Worm (Caenorhabditis elegans) whole organism, young adult: ENCODE measurements around the gene set-19.

Source experiments
- B0261.1 ChIP-seq: sonication (generic microtip); optimal IDR thresholded peaks from 2 replicates; lab custom pipeline; 2016; ENCODE audit warnings: mild to moderate bottlenecking, missing genetic modification characterization, moderate library complexity, missing compliant biosample characterization
- F49E8.2 ChIP-seq: sonication (generic microtip); optimal IDR thresholded peaks from 3 replicates; lab custom pipeline; 2017; ENCODE audit warnings: missing genetic modification characterization, mild to moderate bottlenecking, missing compliant biosample characterization, antibody characterized with exemption, moderate library complexity; ENCODE audit not compliant: insufficient read depth
- F57A8.1 ChIP-seq: fragments of 200-800 bp; sonication (Bioruptor generic); optimal IDR thresholded peaks from 2 replicates; lab custom pipeline; 2018; ENCODE audit warnings: mild to moderate bottlenecking, missing genetic modification characterization, moderate library complexity, missing compliant biosample characterization
- F57C9.4 ChIP-seq: sonication (generic microtip); optimal IDR thresholded peaks from 2 replicates; lab custom pipeline; 2017; ENCODE audit warnings: mild to moderate bottlenecking, missing genetic modification characterization, missing compliant biosample characterization
- Y53F4B.3 ChIP-seq: fragments of 200-800 bp; sonication (Bioruptor generic); IDR thresholded peaks from 2 replicates; pipeline ENCODE4 v1.3.6; 2022; ENCODE audit warnings: missing genetic modification reagents, missing genetic modification characterization, missing compliant biosample characterization
- Y56A3A.18 ChIP-seq: fragments of 200-800 bp; sonication (Bioruptor generic); IDR thresholded peaks from 2 replicates; pipeline ENCODE4 v1.3.6; 2022; ENCODE audit warnings: missing genetic modification reagents, missing genetic modification characterization, missing compliant biosample characterization
- Y79H2A.3 ChIP-seq: fragments of 200-800 bp; sonication (Bioruptor generic); conservative IDR thresholded peaks from 2 replicates; pipeline ENCODE4 v1.3.6; 2022; ENCODE audit warnings: missing genetic modification reagents, missing genetic modification characterization, missing compliant biosample characterization
- aptf-3 ChIP-seq: fragments of 200-800 bp; sonication (Bioruptor generic); IDR thresholded peaks from 2 replicates; pipeline ENCODE4 v1.3.6; 2022; ENCODE audit warnings: missing genetic modification characterization, missing compliant biosample characterization
- attf-6 ChIP-seq: fragments of 200-800 bp; sonication (Bioruptor generic); IDR thresholded peaks from 2 replicates; pipeline ENCODE4 v1.3.6; 2022; ENCODE audit warnings: missing genetic modification reagents, missing genetic modification characterization, missing compliant biosample characterization
- cebp-1 ChIP-seq, 2 experiments: fragments of 200-800 bp in 1 of 2; sonication (Bioruptor generic) in 1 of 2; sonication (generic microtip) in 1 of 2; IDR thresholded peaks in 1 of 2; optimal IDR thresholded peaks in 1 of 2; 2 replicates each; pipeline versions ENCODE4 v1.3.6 to Lab custom; 2017 to 2022; ENCODE audit warnings: missing compliant biosample characterization in 2 of 2, missing genetic modification characterization in 2 of 2, mild to moderate bottlenecking in 1 of 2, missing genetic modification reagents in 1 of 2, moderate library complexity in 1 of 2
- ceh-58 ChIP-seq: fragments of 200-800 bp; sonication (Bioruptor generic); IDR thresholded peaks from 2 replicates; pipeline ENCODE4 v1.3.6; 2022; ENCODE audit warnings: missing genetic modification characterization, missing compliant biosample characterization
- ceh-79 ChIP-seq: sonication (generic microtip); optimal IDR thresholded peaks from 2 replicates; lab custom pipeline; 2017; ENCODE audit warnings: mild to moderate bottlenecking, missing genetic modification characterization, missing compliant biosample characterization
- die-1 ChIP-seq: sonication (generic microtip); optimal IDR thresholded peaks from 2 replicates; lab custom pipeline; 2016; ENCODE audit warnings: missing genotype, mild to moderate bottlenecking, missing genetic modification characterization, missing compliant biosample characterization
- dox-1 ChIP-seq: fragments of 200-800 bp; sonication (Bioruptor generic); IDR thresholded peaks from 2 replicates; pipeline ENCODE4 v1.3.6; 2022; ENCODE audit warnings: missing genetic modification reagents, missing genetic modification characterization, missing compliant biosample characterization
- dpl-1 ChIP-seq: fragments of 150-350 bp; optimal IDR thresholded peaks from 2 replicates; lab custom pipeline; 2014; ENCODE audit warnings: missing biosample characterization, missing genetic modification reagents, missing genetic modification characterization
- egl-18 ChIP-seq: fragments of 200-800 bp; sonication (Bioruptor generic); IDR thresholded peaks from 2 replicates; pipeline ENCODE4 v1.3.6; 2022; ENCODE audit warnings: missing genetic modification reagents, missing genetic modification characterization, missing compliant biosample characterization
- egl-44 ChIP-seq: fragments of 200-800 bp; sonication (Bioruptor generic); IDR thresholded peaks from 2 replicates; pipeline ENCODE4 v1.3.6; 2022; ENCODE audit warnings: missing genetic modification reagents, missing genetic modification characterization, missing compliant biosample characterization
- ekl-4 ChIP-seq: fragments of 200-800 bp; sonication (Bioruptor generic); IDR thresholded peaks from 2 replicates; pipeline ENCODE4 v1.3.6; 2022; ENCODE audit warnings: missing genetic modification reagents, missing genetic modification characterization, missing compliant biosample characterization
- hmg-1.2 ChIP-seq: fragments of 200-800 bp; sonication (Bioruptor generic); IDR thresholded peaks from 2 replicates; pipeline ENCODE4 v1.3.6; 2022; ENCODE audit warnings: missing genetic modification reagents, missing genetic modification characterization, missing compliant biosample characterization
- lag-1 ChIP-seq: fragments of 200-800 bp; sonication (Bioruptor generic); IDR thresholded peaks from 2 replicates; pipeline ENCODE4 v1.3.6; 2022; ENCODE audit warnings: missing genetic modification reagents, missing genetic modification characterization, missing compliant biosample characterization
- let-607 ChIP-seq, 2 experiments: fragments of 200-800 bp in 1 of 2; sonication (Bioruptor generic) in 1 of 2; sonication (generic microtip) in 1 of 2; optimal IDR thresholded peaks; 2 replicates each; lab custom pipeline; 2016 to 2018; ENCODE audit warnings: mild to moderate bottlenecking in 2 of 2, missing compliant biosample characterization in 2 of 2, missing genetic modification characterization in 2 of 2, moderate library complexity in 2 of 2, missing genotype in 1 of 2
- lin-40 ChIP-seq: sonication (generic microtip); optimal IDR thresholded peaks from 2 replicates; lab custom pipeline; 2016; ENCODE audit warnings: missing genetic modification characterization, mild to moderate bottlenecking, missing compliant biosample characterization, missing genotype, missing genetic modification reagents
- lsy-27 ChIP-seq: sonication (generic microtip); optimal IDR thresholded peaks from 2 replicates; lab custom pipeline; 2017; ENCODE audit warnings: missing genetic modification characterization, mild to moderate bottlenecking, missing compliant biosample characterization, antibody characterized with exemption, missing genotype, borderline replicate concordance; ENCODE audit not compliant: insufficient read depth
- nfya-1 ChIP-seq: sonication (generic microtip); optimal IDR thresholded peaks from 2 replicates; lab custom pipeline; 2017; ENCODE audit warnings: antibody characterized with exemption, missing compliant biosample characterization, missing genetic modification characterization, borderline replicate concordance; ENCODE audit not compliant: insufficient read depth
- nfyb-1 ChIP-seq: fragments of 200-800 bp; sonication (Bioruptor generic); IDR thresholded peaks from 2 replicates; pipeline ENCODE4 v1.3.6; 2022; ENCODE audit warnings: missing genetic modification reagents, missing genetic modification characterization, missing compliant biosample characterization
- nhr-80 ChIP-seq: sonication (generic microtip); optimal IDR thresholded peaks from 2 replicates; lab custom pipeline; 2016; ENCODE audit warnings: missing genetic modification characterization, missing compliant biosample characterization
- rec-8 ChIP-seq, 2 experiments: sonication (generic microtip); optimal IDR thresholded peaks; 2 replicates each; lab custom pipeline; 2016; ENCODE audit warnings: mild to moderate bottlenecking in 2 of 2, missing genetic modification characterization in 2 of 2, missing genetic modification reagents in 2 of 2, missing genotype in 2 of 2, missing biosample characterization in 1 of 2, missing compliant biosample characterization in 1 of 2, moderate library complexity in 1 of 2
- repo-1 ChIP-seq: sonication (generic microtip); optimal IDR thresholded peaks from 2 replicates; lab custom pipeline; 2017; ENCODE audit warnings: mild to moderate bottlenecking, missing genetic modification characterization, missing compliant biosample characterization
- sea-2 ChIP-seq: fragments of 200-800 bp; sonication (Bioruptor generic); IDR thresholded peaks from 2 replicates; pipeline ENCODE4 v1.3.6; 2022; ENCODE audit warnings: missing genetic modification characterization, missing compliant biosample characterization
- snpc-1.3 ChIP-seq: sonication (generic microtip); optimal IDR thresholded peaks from 2 replicates; lab custom pipeline; 2017; ENCODE audit warnings: missing genetic modification characterization, mild to moderate bottlenecking, missing compliant biosample characterization, antibody characterized with exemption, moderate library complexity, missing genotype, missing genetic modification reagents; ENCODE audit not compliant: insufficient read depth
- snpc-3.4 ChIP-seq: sonication (generic microtip); optimal IDR thresholded peaks from 2 replicates; lab custom pipeline; 2017; ENCODE audit warnings: missing genetic modification characterization, mild to moderate bottlenecking, missing compliant biosample characterization, antibody characterized with exemption, moderate library complexity, missing genotype, missing genetic modification reagents
- snpc-4 ChIP-seq, 5 experiments: fragments of 150-350 bp in 1 of 5; sonication (generic microtip) in 4 of 5; optimal IDR thresholded peaks; 2 replicates each; lab custom pipeline; 2014 to 2018; ENCODE audit warnings: missing genetic modification characterization in 5 of 5, missing biosample characterization in 3 of 5, antibody characterized with exemption in 2 of 5, mild to moderate bottlenecking in 2 of 5, missing compliant biosample characterization in 2 of 5, missing genotype in 2 of 5, moderate library complexity in 2 of 5, missing genetic modification reagents in 1 of 5
- somi-1 ChIP-seq: fragments of 200-800 bp; sonication (Bioruptor generic); optimal IDR thresholded peaks from 2 replicates; lab custom pipeline; 2018; ENCODE audit warnings: mild to moderate bottlenecking, missing genetic modification characterization, missing compliant biosample characterization
- tlf-1 ChIP-seq: fragments of 200-800 bp; sonication (Bioruptor generic); optimal IDR thresholded peaks from 2 replicates; lab custom pipeline; 2018; ENCODE audit warnings: mild to moderate bottlenecking, missing genetic modification characterization, missing compliant biosample characterization
- zim-3 ChIP-seq: sonication (generic microtip); optimal IDR thresholded peaks from 2 replicates; lab custom pipeline; 2017; ENCODE audit warnings: mild to moderate bottlenecking, missing genetic modification characterization, moderate library complexity, missing compliant biosample characterization
- ztf-26 ChIP-seq: sonication (generic microtip); optimal IDR thresholded peaks from 2 replicates; lab custom pipeline; 2017; ENCODE audit warnings: missing genetic modification characterization, missing compliant biosample characterization
- ztf-3 ChIP-seq: fragments of 200-800 bp; sonication (Bioruptor generic); optimal IDR thresholded peaks from 2 replicates; lab custom pipeline; 2018; ENCODE audit warnings: mild to moderate bottlenecking, missing genetic modification characterization, missing compliant biosample characterization

The set-19 gene

ce11 chrX:5715831-5716364 is 35.9 kb upstream of the set-19 start:
- TF ChIP-seq dpl-1 (GFP tag; lab: Kevin White, UChicago) (no peak), repo-1 (tag; lab: Kevin White, UChicago) (no peak), snpc-1.3 (tag; lab: Kevin White, UChicago) (no peak), sea-2 (GFP tag; lab: Robert Waterston, UW) (no peak), ztf-3 (GFP tag; lab: Kevin White, UChicago) (no peak), somi-1 (no peak), nfya-1 (tag; lab: Kevin White, UChicago) (no peak), nfyb-1 (no peak), ztf-26 (tag; lab: Kevin White, UChicago) (no peak), zim-3 (no peak), ceh-79 (tag; lab: Kevin White, UChicago) (no peak)
- TF ChIP-seq, all 124 proteins: peak for 0

- TF ChIP-seq F57A8.1 (GFP tag; lab: Kevin White, UChicago) (no peak), cebp-1 (GFP tag; IDR thresholded peaks at IDR 0.05; lab: Robert Waterston, UW) (no peak), cebp-1 (tag; optimal IDR thresholded peaks at IDR 0.05; lab: Kevin White, UChicago) (peak; percentile 39)
Observed at ce11 chrX:5715369-5715768, 35.3 kb upstream of the set-19 start.

ce11 chrX:5714077-5714675 is 34.2 kb upstream of the set-19 start, which contains the start of gene cyp-43A1:
cyp-43A1 (plus strand) TSS chrX:5714522.
- no peak for TF ChIP-seq ceh-79 (tag; lab: Kevin White, UChicago)
- no peak for TF ChIP-seq ekl-4 (GFP tag; lab: Robert Waterston, UW)
- no peak for TF ChIP-seq lag-1 (GFP tag; lab: Robert Waterston, UW)
- TF ChIP-seq cebp-1 (GFP tag; IDR thresholded peaks at IDR 0.05; lab: Robert Waterston, UW): peak; percentile 71
- peak; percentile 90 for TF ChIP-seq cebp-1 (tag; optimal IDR thresholded peaks at IDR 0.05; lab: Kevin White, UChicago)
- no peak for TF ChIP-seq die-1 (tag; lab: Kevin White, UChicago)
- peak; percentile 58 for TF ChIP-seq nhr-80 (tag; lab: Kevin White, UChicago)

- TF ChIP-seq Y56A3A.18 (GFP tag; lab: Robert Waterston, UW) (peak; percentile 73; the same call in 1 of the 2 replicates), lsy-27 (tag; lab: Kevin White, UChicago) (peak; percentile 5), F57A8.1 (GFP tag; lab: Kevin White, UChicago) (peak; percentile 91), rec-8 (tag; optimal IDR thresholded peaks at IDR 0.05; lab: Kevin White, UChicago) (peak; percentile 54 to 88), attf-6 (GFP tag; lab: Robert Waterston, UW) (peak; percentile 78; the same call in 1 of the 2 replicates), dox-1 (GFP tag; lab: Robert Waterston, UW) (peak; percentile 77), nhr-80 (tag; lab: Kevin White, UChicago) (peak; percentile 19), hmg-1.2 (GFP tag; lab: Robert Waterston, UW) (peak; percentile 74), snpc-3.4 (tag; lab: Kevin White, UChicago) (peak; percentile 78), let-607 (tag; optimal IDR thresholded peaks at IDR 0.05; lab: Kevin White, UChicago) (peak; percentile 49 to 63), tlf-1 (GFP tag; lab: Kevin White, UChicago) (peak; percentile 17), zim-3 (no peak), ceh-79 (tag; lab: Kevin White, UChicago) (peak; percentile 69), F49E8.2 (tag; lab: Kevin White, UChicago) (peak; percentile 15), egl-44 (GFP tag; lab: Robert Waterston, UW) (peak; percentile 87), Y53F4B.3 (GFP tag; lab: Robert Waterston, UW) (peak; percentile 54; the same call in 1 of the 2 replicates), egl-18 (no peak), Y79H2A.3 (GFP tag; lab: Robert Waterston, UW) (0 out of 2 replicates have a peak, but pooled peaks have one; percentile 35), lin-40 (tag; lab: Kevin White, UChicago) (peak; percentile 12), ceh-58 (0 out of 2 replicates have a peak, but pooled peaks have one; percentile 67), F57C9.4 (tag; lab: Kevin White, UChicago) (no peak), aptf-3 (GFP tag; lab: Robert Waterston, UW) (0 out of 2 replicates have a peak, but pooled peaks have one; percentile 18), B0261.1 (tag; lab: Kevin White, UChicago) (peak; percentile 79), snpc-4 (GFP tag; optimal IDR thresholded peaks at IDR 0.05; lab: Kevin White, UChicago) (peak; percentile 81), snpc-4 (tag; optimal IDR thresholded peaks at IDR 0.05; lab: Kevin White, UChicago) (peak in 3 of 4 experiments; percentile 59 to 77 (median 76))
Observed at ce11 chrX:5713479-5713878, 33.5 kb upstream of the set-19 start.
